Worm (Caenorhabditis elegans): Measurements from ENCODE around the gene zif-1.

The zif-1 gene

DNA sequence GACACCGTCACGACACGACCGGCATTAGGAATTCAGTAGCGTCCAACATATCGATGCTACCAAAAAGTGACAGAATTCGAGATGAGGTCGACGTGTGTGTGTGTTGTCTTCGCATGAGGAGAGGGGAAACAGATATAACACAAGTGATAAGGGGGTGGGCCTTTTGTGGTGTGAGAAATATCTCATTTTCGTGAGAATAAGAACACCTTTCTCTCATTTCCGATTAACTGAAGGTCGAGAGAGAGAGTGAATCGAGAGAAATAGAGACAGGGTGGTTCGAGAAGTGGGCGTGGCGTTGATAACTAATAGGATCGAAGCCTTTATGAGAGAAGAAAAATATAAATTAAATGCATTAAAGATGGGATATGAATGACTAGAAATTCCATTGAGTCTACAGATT, 19.4 kb upstream of the zif-1 start:
- TF ChIP-seq egl-44 (GFP tag; IDR thresholded peaks at IDR 0.05) (no peak), zim-3 (tag; optimal IDR thresholded peaks at IDR 0.05) (peak; percentile 19), K11D2.4 (GFP tag; IDR thresholded peaks at IDR 0.05) (0 out of 2 replicates have a peak, but pooled peaks have one; percentile 16), B0019.2 (GFP tag; conservative IDR thresholded peaks at IDR 0.05) (no peak), atf-7 (tag; optimal IDR thresholded peaks at IDR 0.05) (no peak), F52B5.7 (tag; optimal IDR thresholded peaks at IDR 0.05) (peak; percentile 24), akir-1 (GFP tag; optimal IDR thresholded peaks at IDR 0.05) (no peak)

DNA sequence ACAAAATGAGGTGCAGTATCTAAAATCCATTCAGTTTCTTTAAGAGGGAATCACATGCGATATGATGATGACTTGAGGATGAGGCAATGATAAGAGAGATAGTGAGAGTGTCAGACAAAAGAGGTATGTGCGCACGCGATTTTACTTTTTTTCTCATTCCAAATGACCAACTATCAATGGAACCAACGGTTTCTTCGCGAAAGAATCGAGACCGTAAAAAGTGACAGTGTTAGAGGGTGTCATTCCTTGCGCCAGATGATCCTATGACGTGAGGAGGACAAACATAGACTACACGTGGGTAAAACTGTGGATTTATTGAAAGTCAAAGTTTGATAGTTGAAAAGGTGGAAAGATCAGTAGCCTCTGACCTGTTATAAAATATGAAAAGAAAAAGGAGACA, 18.8 kb upstream of the zif-1 start:
- TF ChIP-seq akir-1 (GFP tag; optimal IDR thresholded peaks at IDR 0.05), result no peak
- peak; percentile 8 for TF ChIP-seq nhr-90 (tag; optimal IDR thresholded peaks at IDR 0.05)
- no peak for TF ChIP-seq lin-26 (GFP tag; IDR thresholded peaks at IDR 0.05)
- TF ChIP-seq ztf-26 (tag; optimal IDR thresholded peaks at IDR 0.05), result peak; percentile 19
- no peak for TF ChIP-seq zfh-2 (GFP tag; conservative IDR thresholded peaks at IDR 0.05)
- no peak for TF ChIP-seq hlh-12 (tag; optimal IDR thresholded peaks at IDR 0.05)
- TF ChIP-seq ceh-40 (GFP tag; IDR thresholded peaks at IDR 0.05), result no peak
- TF ChIP-seq tbp1 (GFP tag; optimal IDR thresholded peaks at IDR 0.05), result peak; percentile 36
- peak; percentile 31 for TF ChIP-seq ceh-27 (GFP tag; optimal IDR thresholded peaks at IDR 0.05)
- peak; percentile 39; the same call in 1 of the 2 replicates for TF ChIP-seq hsf-1 (GFP tag; IDR thresholded peaks at IDR 0.05)
- TF ChIP-seq K11D2.4 (GFP tag; IDR thresholded peaks at IDR 0.05), result peak; percentile 39; the same call in 1 of the 2 replicates
- no peak for TF ChIP-seq Y67H2A.10 (GFP tag; conservative IDR thresholded peaks at IDR 0.05)
- peak; percentile 60 for TF ChIP-seq somi-1 (GFP tag; optimal IDR thresholded peaks at IDR 0.05)
- TF ChIP-seq snpc-1.1 (tag; optimal IDR thresholded peaks at IDR 0.05; ENCODE audit: insufficient read depth), result no peak
- no peak for TF ChIP-seq snpc-1.3 (tag; optimal IDR thresholded peaks at IDR 0.05; ENCODE audit: insufficient read depth)
- TF ChIP-seq athp-1 (tag; optimal IDR thresholded peaks at IDR 0.05), result no peak
- TF ChIP-seq D2030.7 (GFP tag; IDR thresholded peaks at IDR 0.05), result no peak
- peak; percentile 49 for TF ChIP-seq ama-1 (optimal IDR thresholded peaks at IDR 0.05)
- TF ChIP-seq ama-1 (GFP tag; optimal IDR thresholded peaks at IDR 0.05), result no peak

DNA sequence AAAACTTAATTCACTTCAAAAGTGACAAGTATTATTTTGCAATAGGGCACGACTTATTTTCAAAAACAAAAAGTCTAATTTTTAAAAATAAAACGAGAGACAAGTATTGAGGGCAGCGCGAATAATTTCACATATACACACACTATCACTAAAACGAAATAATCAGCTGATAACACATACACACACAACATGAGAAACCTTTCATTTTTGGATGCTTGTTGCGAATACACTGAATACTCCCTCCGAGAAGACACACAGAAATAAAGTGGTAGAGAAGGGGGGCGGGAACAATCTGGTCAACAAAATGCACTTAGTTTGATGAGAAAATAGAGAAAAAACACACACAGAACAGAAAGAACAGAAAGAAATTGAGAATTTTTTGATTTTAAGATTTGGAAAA, 18.2 kb upstream of the zif-1 start:
- TF ChIP-seq die-1 (tag; optimal IDR thresholded peaks at IDR 0.05) (no peak), lir-1 (GFP tag; conservative IDR thresholded peaks at IDR 0.05) (no peak), lin-54 (GFP tag; optimal IDR thresholded peaks at IDR 0.05) (peak; percentile 4), F52B5.7 (tag; optimal IDR thresholded peaks at IDR 0.05) (no peak), nhr-80 (tag; optimal IDR thresholded peaks at IDR 0.05) (peak; percentile 11), madf-6 (GFP tag; IDR thresholded peaks at IDR 0.05) (peak; percentile 6; the same call in 1 of the 2 replicates), F39B2.1 (GFP tag; IDR thresholded peaks at IDR 0.05) (0 out of 2 replicates have a peak, but pooled peaks have one; percentile 49), pha-4 (tag; optimal IDR thresholded peaks at IDR 0.05) (no peak), F49E8.2 (tag; optimal IDR thresholded peaks at IDR 0.05; ENCODE audit: insufficient read depth) (no peak), pbrm-1 (GFP tag; IDR thresholded peaks at IDR 0.05) (no peak), gei-17 (GFP tag; optimal IDR thresholded peaks at IDR 0.05) (no peak), lin-40 (tag; optimal IDR thresholded peaks at IDR 0.05) (no peak), Y53F4B.3 (GFP tag; IDR thresholded peaks at IDR 0.05) (no peak), ceh-79 (tag; optimal IDR thresholded peaks at IDR 0.05) (no peak), somi-1 (GFP tag; optimal IDR thresholded peaks at IDR 0.05) (no peak), mel-28 (tag; optimal IDR thresholded peaks at IDR 0.05; ENCODE audit: borderline replicate concordance) (no peak), ztf-18 (tag; optimal IDR thresholded peaks at IDR 0.05) (no peak), F37B4.10 (GFP tag; IDR thresholded peaks at IDR 0.05) (no peak), sptf-2 (GFP tag; optimal IDR thresholded peaks at IDR 0.05) (no peak), egl-44 (GFP tag; IDR thresholded peaks at IDR 0.05) (no peak), attf-5 (GFP tag; optimal IDR thresholded peaks at IDR 0.05) (no peak), hrde-1 (tag; optimal IDR thresholded peaks at IDR 0.05; ENCODE audit: borderline replicate concordance) (no peak), ceh-40 (GFP tag; IDR thresholded peaks at IDR 0.05) (no peak), Y56A3A.18 (GFP tag; IDR thresholded peaks at IDR 0.05) (no peak), rpc-1 (optimal IDR thresholded peaks at IDR 0.05) (no peak), rpc-1 (tag; optimal IDR thresholded peaks at IDR 0.05) (no peak), sdz-38 (tag; optimal IDR thresholded peaks at IDR 0.05) (no peak), snpc-1.3 (tag; optimal IDR thresholded peaks at IDR 0.05; ENCODE audit: insufficient read depth) (no peak)
